Worm (Caenorhabditis elegans) whole organism, late embryonic: ENCODE results near the gene nep-2.

Experiments used
- madf-2 ChIP-seq: sonication (generic microtip); optimal IDR thresholded peaks from 2 replicates; lab custom pipeline; 2017; ENCODE audit warnings: missing genetic modification characterization, missing compliant biosample characterization
- nhr-11 ChIP-seq: fragments of 150-350 bp; optimal IDR thresholded peaks from 2 replicates; lab custom pipeline; 2014; ENCODE audit warnings: missing biosample characterization, missing genetic modification characterization
- sox-4 ChIP-seq: sonication (generic microtip); optimal IDR thresholded peaks from 2 replicates; lab custom pipeline; 2017; ENCODE audit warnings: mild to moderate bottlenecking, missing genetic modification characterization, inconsistent platforms, missing compliant biosample characterization

- TF ChIP-seq sox-4 (no peak), nhr-11 (tag; lab: Kevin White, UChicago) (no peak), madf-2 (tag; lab: Kevin White, UChicago) (no peak)
Measured at ce11 chrII:2734735-2735134, 9.2 kb upstream of the nep-2 start.
